Worm (Caenorhabditis elegans) whole organism, early embryonic: Measurements from ENCODE around the gene prde-1.

Experiments used
- B0310.2 ChIP-seq: sonication (generic microtip); optimal IDR thresholded peaks from 2 replicates; lab custom pipeline; 2016; ENCODE audit warnings: mild to moderate bottlenecking, missing genetic modification characterization, missing compliant biosample characterization
- F13C5.2 ChIP-seq: sonication (generic microtip); optimal IDR thresholded peaks from 2 replicates; lab custom pipeline; 2017; ENCODE audit warnings: mild to moderate bottlenecking, missing genetic modification characterization, inconsistent platforms, missing compliant biosample characterization
- aly-1 ChIP-seq: sonication (generic microtip); optimal IDR thresholded peaks from 2 replicates; lab custom pipeline; 2016; ENCODE audit warnings: missing genetic modification characterization, missing compliant biosample characterization
- ama-1 ChIP-seq: fragments of 150-350 bp; optimal IDR thresholded peaks from 2 replicates; lab custom pipeline; 2014
- ceh-13 ChIP-seq: fragments of 200-800 bp; sonication (Bioruptor generic); optimal IDR thresholded peaks from 2 replicates; lab custom pipeline; 2018; ENCODE audit warnings: mild to moderate bottlenecking, missing genetic modification characterization, missing compliant biosample characterization
- ceh-36 ChIP-seq: sonication (generic microtip); optimal IDR thresholded peaks from 2 replicates; lab custom pipeline; 2016; ENCODE audit warnings: missing genetic modification characterization, inconsistent platforms, missing compliant biosample characterization
- ets-7 ChIP-seq: sonication (generic microtip); optimal IDR thresholded peaks from 2 replicates; lab custom pipeline; 2016; ENCODE audit warnings: missing genotype, missing genetic modification characterization, missing compliant biosample characterization
- flt-1 ChIP-seq: fragments of 200-800 bp; sonication (Bioruptor generic); IDR thresholded peaks from 2 replicates; pipeline ENCODE4 v1.3.6; 2022; ENCODE audit warnings: missing genetic modification characterization, missing compliant biosample characterization
- hmbx-1 ChIP-seq: sonication (generic microtip); optimal IDR thresholded peaks from 2 replicates; lab custom pipeline; 2016; ENCODE audit warnings: mild to moderate bottlenecking, missing genetic modification characterization, missing compliant biosample characterization
- hmg-4 ChIP-seq: fragments of 200-800 bp; sonication (Bioruptor generic); optimal IDR thresholded peaks from 2 replicates; lab custom pipeline; 2018; ENCODE audit warnings: mild to moderate bottlenecking, missing genetic modification characterization, missing compliant biosample characterization
- hnd-1 ChIP-seq: sonication (generic microtip); optimal IDR thresholded peaks from 2 replicates; lab custom pipeline; 2016; ENCODE audit warnings: missing genetic modification characterization, missing compliant biosample characterization
- pes-1 ChIP-seq: fragments of 200-800 bp; sonication (Bioruptor generic); IDR thresholded peaks from 2 replicates; pipeline ENCODE4 v1.3.6; 2022; ENCODE audit warnings: missing genetic modification reagents, missing genetic modification characterization, missing compliant biosample characterization
- scrt-1 ChIP-seq: fragments of 200-800 bp; sonication (Bioruptor generic); IDR thresholded peaks from 2 replicates; pipeline ENCODE4 v1.3.6; 2022; ENCODE audit warnings: missing genetic modification characterization, missing compliant biosample characterization
- sea-1 ChIP-seq: fragments of 200-800 bp; sonication (Bioruptor generic); conservative IDR thresholded peaks from 2 replicates; pipeline ENCODE4 v1.3.6; 2022; ENCODE audit warnings: missing genetic modification characterization, missing compliant biosample characterization
- tbx-11 ChIP-seq: fragments of 200-800 bp; sonication (Bioruptor generic); IDR thresholded peaks from 2 replicates; pipeline ENCODE4 v1.3.6; 2022; ENCODE audit warnings: missing genetic modification characterization, missing compliant biosample characterization
- tbx-37 ChIP-seq: fragments of 200-800 bp; sonication (Bioruptor generic); conservative IDR thresholded peaks from 2 replicates; pipeline ENCODE4 v1.3.6; 2022; ENCODE audit warnings: missing genetic modification reagents, missing genetic modification characterization, missing compliant biosample characterization
- tra-4 ChIP-seq: sonication (generic microtip); optimal IDR thresholded peaks from 2 replicates; lab custom pipeline; 2017; ENCODE audit warnings: missing genetic modification characterization, missing compliant biosample characterization

Gene prde-1

ce11 chrV:15537923-15538322 is at the start of gene prde-1:
Gene prde-1, plus strand, starts transcription at chrV:15538244.
- no peak for TF ChIP-seq F13C5.2 (tag; lab: Kevin White, UChicago)
- TF ChIP-seq ama-1 (lab: Kevin White, UChicago): no peak
- no peak for TF ChIP-seq hnd-1 (tag; lab: Kevin White, UChicago)
- TF ChIP-seq hmbx-1 (tag; lab: Kevin White, UChicago): no peak
- TF ChIP-seq hmg-4 (GFP tag; lab: Kevin White, UChicago): no peak
- no peak for TF ChIP-seq scrt-1 (GFP tag; lab: Robert Waterston, UW)
- no peak for TF ChIP-seq ceh-36 (tag; lab: Kevin White, UChicago)
- no peak for TF ChIP-seq aly-1 (tag; lab: Kevin White, UChicago)

ce11 chrV:15492518-15492917 is 45.5 kb upstream of the prde-1 start, which contains the start of gene str-264:
Gene str-264, minus strand, starts transcription at chrV:15492618.
- TF ChIP-seq hmg-4 (GFP tag; lab: Kevin White, UChicago): no peak
- TF ChIP-seq pes-1 (GFP tag; lab: Robert Waterston, UW): no peak
- no peak for TF ChIP-seq ama-1 (lab: Kevin White, UChicago)

ce11 chrV:15493680-15494079 is 44.4 kb upstream of the prde-1 start, which contains the start of gene srh-218:
Gene srh-218, plus strand, starts transcription at chrV:15493980.
- TF ChIP-seq aly-1 (tag; lab: Kevin White, UChicago) (no peak), hnd-1 (tag; lab: Kevin White, UChicago) (no peak), tbx-11 (no peak), ceh-36 (tag; lab: Kevin White, UChicago) (no peak), hmbx-1 (tag; lab: Kevin White, UChicago) (no peak), tbx-37 (no peak), ceh-13 (GFP tag; lab: Kevin White, UChicago) (no peak)

DNA sequence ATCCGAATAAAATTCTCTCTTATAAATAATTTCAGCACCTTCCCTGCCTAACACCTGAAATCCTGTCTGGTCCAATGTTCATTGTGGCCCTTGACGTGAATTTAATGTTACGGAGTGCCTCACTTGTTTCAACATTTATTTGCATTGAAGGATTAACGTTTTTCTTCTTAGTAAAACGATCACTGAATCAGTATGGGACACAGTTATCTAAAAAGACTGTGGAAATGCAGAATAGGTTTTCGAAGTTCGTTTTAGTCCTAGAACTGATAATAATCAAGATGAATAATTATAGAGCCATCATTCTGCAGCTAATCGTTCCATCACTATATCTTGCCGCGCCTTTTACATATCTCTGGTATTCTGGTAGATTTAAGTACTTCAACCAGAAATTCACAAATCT is 42.9 kb upstream of the prde-1 start, which contains the start of gene srh-219:
Gene srh-219 (plus strand): TSS at position 301 of the 400 bp plus-strand sequence.
- TF ChIP-seq B0310.2 (tag; lab: Kevin White, UChicago) (no peak), flt-1 (no peak), tbx-11 (no peak), ets-7 (tag; lab: Kevin White, UChicago) (no peak)

DNA sequence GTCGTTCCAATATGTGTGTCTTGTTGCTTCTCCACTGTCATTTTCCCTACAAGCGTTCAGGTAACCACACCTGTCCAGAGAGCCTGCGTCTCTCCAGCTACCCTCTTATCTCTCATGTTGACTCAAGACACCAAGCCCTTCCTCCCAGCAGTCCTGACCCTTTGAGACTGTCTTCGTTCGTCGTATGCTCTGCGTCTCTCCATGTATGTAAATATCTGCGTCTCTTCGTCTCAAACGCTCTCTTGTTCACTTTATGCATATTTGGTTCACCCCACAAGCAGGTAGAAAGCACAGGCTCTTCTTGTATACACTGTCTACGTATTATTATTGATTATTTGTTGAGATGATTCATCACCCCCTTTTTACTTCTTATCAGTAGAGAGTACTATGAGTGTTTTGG is 40.3 kb upstream of the prde-1 start:
- TF ChIP-seq ceh-36 (tag; lab: Kevin White, UChicago) (no peak), sea-1 (GFP tag; lab: Robert Waterston, UW) (no peak), pes-1 (GFP tag; lab: Robert Waterston, UW) (no peak), hmg-4 (GFP tag; lab: Kevin White, UChicago) (no peak), scrt-1 (GFP tag; lab: Robert Waterston, UW) (no peak), ceh-13 (GFP tag; lab: Kevin White, UChicago) (no peak), tra-4 (tag; lab: Kevin White, UChicago) (no peak), aly-1 (tag; lab: Kevin White, UChicago) (no peak), tbx-37 (no peak), flt-1 (no peak), F13C5.2 (tag; lab: Kevin White, UChicago) (no peak), hnd-1 (tag; lab: Kevin White, UChicago) (no peak), ama-1 (lab: Kevin White, UChicago) (no peak), B0310.2 (tag; lab: Kevin White, UChicago) (no peak)

DNA sequence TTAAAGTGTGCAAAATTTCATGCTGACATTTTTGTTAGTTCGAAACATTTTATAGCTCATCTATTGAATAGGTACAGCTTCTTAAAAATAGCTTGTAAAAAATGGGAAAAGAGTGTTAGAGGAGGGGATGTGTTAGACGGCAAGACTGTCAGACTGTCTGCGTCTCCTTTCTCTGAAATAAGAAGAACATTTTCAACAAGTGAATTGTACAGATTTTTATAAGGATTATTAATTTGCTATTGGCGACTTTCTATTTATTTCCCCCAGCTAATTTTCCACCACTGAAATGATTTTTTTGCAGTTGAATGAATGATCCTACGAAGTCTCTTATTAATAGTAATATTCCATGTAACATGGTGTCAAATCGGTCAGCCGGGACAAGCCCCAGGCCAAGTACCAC is 39.6 kb upstream of the prde-1 start, which contains the start of gene C06B8.7:
Gene C06B8.7 (plus strand): TSS at position 301 of the 400 bp plus-strand sequence.
- no peak for TF ChIP-seq ama-1 (lab: Kevin White, UChicago)
- no peak for TF ChIP-seq B0310.2 (tag; lab: Kevin White, UChicago)
- no peak for TF ChIP-seq ets-7 (tag; lab: Kevin White, UChicago)
- TF ChIP-seq tbx-37: no peak
- no peak for TF ChIP-seq tbx-11
- no peak for TF ChIP-seq hmbx-1 (tag; lab: Kevin White, UChicago)
- TF ChIP-seq pes-1 (GFP tag; lab: Robert Waterston, UW): no peak
- no peak for TF ChIP-seq aly-1 (tag; lab: Kevin White, UChicago)
- TF ChIP-seq scrt-1 (GFP tag; lab: Robert Waterston, UW): no peak
- no peak for TF ChIP-seq ceh-13 (GFP tag; lab: Kevin White, UChicago)
- TF ChIP-seq flt-1: no peak
- TF ChIP-seq ceh-36 (tag; lab: Kevin White, UChicago): no peak
- no peak for TF ChIP-seq hmg-4 (GFP tag; lab: Kevin White, UChicago)
- no peak for TF ChIP-seq sea-1 (GFP tag; lab: Robert Waterston, UW)
- TF ChIP-seq tra-4 (tag; lab: Kevin White, UChicago): no peak
- no peak for TF ChIP-seq hnd-1 (tag; lab: Kevin White, UChicago)
- no peak for TF ChIP-seq F13C5.2 (tag; lab: Kevin White, UChicago)

DNA sequence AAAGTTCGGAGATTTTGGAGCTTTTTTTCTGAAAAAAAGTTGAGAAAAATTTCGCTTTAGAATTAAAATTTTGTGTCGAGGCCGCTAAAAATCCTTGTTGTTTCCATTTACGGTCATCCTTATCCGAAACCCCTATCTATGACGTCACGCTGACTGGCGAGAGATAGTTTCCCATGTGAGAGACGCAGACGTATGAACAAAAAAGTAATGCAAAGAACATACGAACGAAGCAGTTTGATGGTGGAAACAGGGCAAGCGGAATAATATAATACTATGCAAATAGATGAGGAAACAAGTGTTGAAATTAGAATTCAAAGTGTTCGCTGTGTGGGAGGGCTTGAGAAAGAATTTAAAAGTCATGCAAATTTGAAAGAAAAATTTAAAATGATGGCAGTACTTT is 38.9 kb upstream of the prde-1 start:
- TF ChIP-seq F13C5.2 (tag; lab: Kevin White, UChicago) (no peak), ets-7 (tag; lab: Kevin White, UChicago) (no peak), hnd-1 (tag; lab: Kevin White, UChicago) (no peak), hmg-4 (GFP tag; lab: Kevin White, UChicago) (no peak), B0310.2 (tag; lab: Kevin White, UChicago) (no peak), hmbx-1 (tag; lab: Kevin White, UChicago) (no peak), ceh-13 (GFP tag; lab: Kevin White, UChicago) (no peak), tbx-37 (no peak), sea-1 (GFP tag; lab: Robert Waterston, UW) (no peak), ama-1 (lab: Kevin White, UChicago) (no peak), tra-4 (tag; lab: Kevin White, UChicago) (no peak), flt-1 (no peak), ceh-36 (tag; lab: Kevin White, UChicago) (no peak), scrt-1 (GFP tag; lab: Robert Waterston, UW) (no peak), pes-1 (GFP tag; lab: Robert Waterston, UW) (no peak), tbx-11 (no peak), aly-1 (tag; lab: Kevin White, UChicago) (no peak)
